Worm (Caenorhabditis elegans): ENCODE results near the gene C53D6.10.

C53D6.10 gene

ce11 chrIV:9074244-9074723, 40.0 kb upstream of the C53D6.10 start, which contains the start of gene mppb-1 (continued):
- TF ChIP-seq zip-11 (GFP tag; IDR thresholded peaks at IDR 0.05) (no peak), lsy-2 (tag; optimal IDR thresholded peaks at IDR 0.05) (peak in 1 of 2 experiments; percentile 87), lin-15B (tag; optimal IDR thresholded peaks at IDR 0.05) (no peak), lin-38 (GFP tag; IDR thresholded peaks at IDR 0.05) (peak; percentile 71), mdl-1 (tag; optimal IDR thresholded peaks at IDR 0.05) (peak in 1 of 2 experiments; percentile 61), arid-1 (GFP tag; conservative IDR thresholded peaks at IDR 0.05) (no peak), tra-1 (GFP tag; IDR thresholded peaks at IDR 0.05) (0 out of 2 replicates have a peak, but pooled peaks have one; percentile 53), zfp-3 (GFP tag; conservative IDR thresholded peaks at IDR 0.05) (peak; percentile 70; the same call in 1 of the 2 replicates), aha-1 (tag) (peak; percentile 48), zip-2 (tag; optimal IDR thresholded peaks at IDR 0.05) (no peak), hif-1 (tag; optimal IDR thresholded peaks at IDR 0.05) (peak in 1 of 2 experiments; percentile 95), snpc-1.2 (GFP tag; IDR thresholded peaks at IDR 0.05) (peak; percentile 56; the same call in 1 of the 2 replicates), lin-29 (GFP tag; IDR thresholded peaks at IDR 0.05) (no peak), ceh-82 (tag; optimal IDR thresholded peaks at IDR 0.05) (no peak), ceh-44 (GFP tag; IDR thresholded peaks at IDR 0.05) (peak; percentile 84), dmd-6 (GFP tag; IDR thresholded peaks at IDR 0.05) (peak; percentile 79), nhr-111 (GFP tag; optimal IDR thresholded peaks at IDR 0.05) (no peak), unc-62 (GFP tag; optimal IDR thresholded peaks at IDR 0.05 in 1 of 2) (no peak), unc-62 (tag; optimal IDR thresholded peaks at IDR 0.05) (no peak), mxl-2 (GFP tag; conservative IDR thresholded peaks at IDR 0.05) (no peak), ztf-7 (tag; optimal IDR thresholded peaks at IDR 0.05) (peak; percentile 38), pqm-1 (tag; optimal IDR thresholded peaks at IDR 0.05) (no peak), F49E8.2 (tag; optimal IDR thresholded peaks at IDR 0.05; ENCODE audit: borderline replicate concordance) (no peak), daf-16 (GFP tag; optimal IDR thresholded peaks at IDR 0.05) (no peak), daf-16 (tag; optimal IDR thresholded peaks at IDR 0.05) (no peak), zfp-2 (tag; optimal IDR thresholded peaks at IDR 0.05) (no peak), nhr-6 (tag; optimal IDR thresholded peaks at IDR 0.05) (no peak), jun-1 (tag; optimal IDR thresholded peaks at IDR 0.05) (no peak), mep-1 (tag; optimal IDR thresholded peaks at IDR 0.05) (no peak), unc-130 (GFP tag; optimal IDR thresholded peaks at IDR 0.05) (peak; percentile 94), dmd-8 (GFP tag; IDR thresholded peaks at IDR 0.05) (no peak), F44E2.7 (GFP tag; IDR thresholded peaks at IDR 0.05) (no peak), nhr-28 (tag; optimal IDR thresholded peaks at IDR 0.05) (peak; percentile 55), lin-39 (tag; optimal IDR thresholded peaks at IDR 0.05) (no peak), fkh-10 (GFP tag; optimal IDR thresholded peaks at IDR 0.05) (peak; percentile 76), cey-2 (tag; optimal IDR thresholded peaks at IDR 0.05; ENCODE audit: borderline replicate concordance, insufficient read depth) (no peak), unc-39 (tag; optimal IDR thresholded peaks at IDR 0.05) (no peak), daf-19 (GFP tag; conservative IDR thresholded peaks at IDR 0.05) (no peak), saeg-2 (GFP tag; IDR thresholded peaks at IDR 0.05) (no peak), spr-1 (tag; optimal IDR thresholded peaks at IDR 0.05) (no peak), F26F4.8 (GFP tag; conservative IDR thresholded peaks at IDR 0.05) (no peak), T20F7.1 (GFP tag; optimal IDR thresholded peaks at IDR 0.05) (peak; percentile 61), hlh-30 (tag; optimal IDR thresholded peaks at IDR 0.05; ENCODE audit: insufficient read depth) (peak; percentile 63), madf-5 (GFP tag; IDR thresholded peaks at IDR 0.05) (0 out of 4 replicates have a peak, but pooled peaks of 1 of the 2 experiments have one; percentile 41), dmd-9 (GFP tag; IDR thresholded peaks at IDR 0.05) (peak; percentile 90), Y75B8A.6 (GFP tag; IDR thresholded peaks at IDR 0.05) (0 out of 2 replicates have a peak, but pooled peaks have one; percentile 16), nhr-42 (GFP tag; IDR thresholded peaks at IDR 0.05) (0 out of 2 replicates have a peak, but pooled peaks have one; percentile 34), F37D6.2 (tag; optimal IDR thresholded peaks at IDR 0.05) (peak; percentile 31), dve-1 (tag; optimal IDR thresholded peaks at IDR 0.05; ENCODE audit: insufficient read depth) (no peak), Y48G9A.11 (GFP tag; IDR thresholded peaks at IDR 0.05) (no peak), mes-2 (tag; optimal IDR thresholded peaks at IDR 0.05; ENCODE audit: poor library complexity, severe bottlenecking) (peak; percentile 100)
